Worm (Caenorhabditis elegans) whole organism, mixed stage, embryonic: Measurements from ENCODE around the gene lex-1.

Experiments used
- M03D4.4 ChIP-seq: sonication (generic microtip); optimal IDR thresholded peaks from 2 replicates; lab custom pipeline; 2017; ENCODE audit warnings: mild to moderate bottlenecking, missing genetic modification characterization, missing compliant biosample characterization
- ces-1 ChIP-seq: fragments of 150-350 bp; optimal IDR thresholded peaks from 2 replicates; lab custom pipeline; 2014; ENCODE audit warnings: missing biosample characterization, missing genetic modification reagents, missing genetic modification characterization
- elt-3 ChIP-seq: fragments of 150-350 bp; optimal IDR thresholded peaks from 2 replicates; lab custom pipeline; 2014; ENCODE audit warnings: missing biosample characterization, missing genetic modification characterization
- mep-1 ChIP-seq: fragments of 150-350 bp; optimal IDR thresholded peaks from 2 replicates; lab custom pipeline; 2017; ENCODE audit warnings: missing biosample characterization, missing genetic modification reagents, missing genetic modification characterization, inconsistent platforms
- nhr-12 ChIP-seq: fragments of 150-350 bp; optimal IDR thresholded peaks from 2 replicates; lab custom pipeline; 2014; ENCODE audit warnings: missing biosample characterization, missing genetic modification characterization
- nhr-28 ChIP-seq: fragments of 150-350 bp; optimal IDR thresholded peaks from 2 replicates; lab custom pipeline; 2014; ENCODE audit warnings: missing biosample characterization, missing genetic modification characterization
- snpc-4 ChIP-seq: fragments of 150-350 bp; optimal IDR thresholded peaks from 2 replicates; lab custom pipeline; 2014; ENCODE audit warnings: missing biosample characterization, missing genetic modification characterization
- tbx-8 ChIP-seq: fragments of 200-800 bp; sonication (Bioruptor generic); optimal IDR thresholded peaks from 2 replicates; lab custom pipeline; 2018; ENCODE audit warnings: mild to moderate bottlenecking, missing genetic modification characterization, moderate library complexity, missing compliant biosample characterization
- unc-39 ChIP-seq: fragments of 150-350 bp; optimal IDR thresholded peaks from 2 replicates; lab custom pipeline; 2014; ENCODE audit warnings: missing biosample characterization, missing genetic modification characterization
- unc-62 ChIP-seq: fragments of 150-350 bp; optimal IDR thresholded peaks from 2 replicates; lab custom pipeline; 2014; ENCODE audit warnings: missing biosample characterization, missing genetic modification reagents, missing genetic modification characterization
- ztf-11 ChIP-seq: fragments of 150-350 bp; optimal IDR thresholded peaks from 2 replicates; lab custom pipeline; 2014; ENCODE audit warnings: missing biosample characterization, missing genetic modification characterization

ce11 chrIV:12033985-12034384 is 45.3 kb upstream of the lex-1 start, which contains the start of gene sqst-1:
- TF ChIP-seq tbx-8 (GFP tag; lab: Kevin White, UChicago): no peak
- TF ChIP-seq elt-3: no peak
- no peak for TF ChIP-seq unc-62 (GFP tag; lab: Kevin White, UChicago)
- TF ChIP-seq mep-1: no peak
- no peak for TF ChIP-seq ces-1 (GFP tag; lab: Kevin White, UChicago)
- TF ChIP-seq snpc-4 (tag; lab: Kevin White, UChicago): no peak
- TF ChIP-seq unc-39: no peak
- TF ChIP-seq nhr-28: no peak
- TF ChIP-seq nhr-12 (tag; lab: Kevin White, UChicago): no peak
- TF ChIP-seq ztf-11: no peak
- no peak for TF ChIP-seq M03D4.4
